Fruit fly (Drosophila melanogaster): ENCODE data around the gene CG31626.

Gene CG31626

DNA sequence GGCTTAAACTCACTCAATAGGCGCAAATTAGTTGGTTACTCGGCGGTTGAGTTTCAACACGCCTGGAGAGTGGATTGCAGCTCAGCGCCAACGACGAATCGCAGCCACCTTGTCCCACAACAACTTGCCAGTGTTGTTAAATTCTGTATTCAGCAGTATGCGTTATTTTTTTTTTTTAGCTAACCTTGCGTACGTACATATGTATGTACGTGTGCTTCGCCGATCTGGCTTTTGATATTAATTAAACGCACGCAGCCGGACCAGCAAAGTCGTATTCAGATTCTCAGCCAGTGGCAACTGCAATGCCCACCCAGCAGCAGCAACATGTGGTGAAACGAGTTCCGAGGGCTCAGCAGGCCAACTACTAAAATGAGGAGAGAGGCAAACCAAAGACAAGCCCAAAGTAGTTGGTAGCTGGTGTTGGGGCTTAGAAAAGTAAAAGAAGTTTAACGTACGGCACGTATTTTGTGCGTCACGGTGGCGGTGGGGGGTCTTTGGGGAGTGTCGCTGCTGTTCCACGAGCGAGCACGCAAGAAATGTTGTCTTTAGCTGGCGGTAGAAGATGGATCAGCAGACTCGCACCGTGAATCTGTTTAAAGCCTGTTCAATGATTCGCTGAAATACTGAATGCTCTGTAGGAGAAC is 8.7 kb upstream of the CG31626 start:
- no peak for TF ChIP-seq CG17328 (GFP tag; IDR thresholded peaks at IDR 0.05)
- peak; percentile 51 for TF ChIP-seq Med (GFP tag)
- peak; percentile 57 for TF ChIP-seq stwl (tag; optimal IDR thresholded peaks at IDR 0.05)
- TF ChIP-seq prd (optimal IDR thresholded peaks at IDR 0.05) = no peak
- no peak for TF ChIP-seq prd (GFP tag; IDR thresholded peaks at IDR 0.05)
- peak; percentile 8 for TF ChIP-seq CG12769 (tag; optimal IDR thresholded peaks at IDR 0.05)
- peak; percentile 61 for TF ChIP-seq sens (GFP tag)
- TF ChIP-seq Mad (GFP tag; optimal IDR thresholded peaks at IDR 0.05) = no peak
- TF ChIP-seq Drgx (GFP tag; IDR thresholded peaks at IDR 0.05) = peak; percentile 45; the same call in 1 of the 2 replicates
- TF ChIP-seq kni (GFP tag; optimal IDR thresholded peaks at IDR 0.05) = peak; percentile 73
- peak; percentile 76; the same call in 1 of the 4 replicates for TF ChIP-seq chinmo (GFP tag; IDR thresholded peaks at IDR 0.05; ENCODE audit: partially characterized antibody)
- TF ChIP-seq Atf6 (GFP tag; IDR thresholded peaks at IDR 0.05) = 0 out of 2 replicates have a peak, but pooled peaks have one; percentile 12
- TF ChIP-seq CG10267 (tag; optimal IDR thresholded peaks at IDR 0.05) = peak; percentile 24

- TF ChIP-seq ci (GFP tag; IDR thresholded peaks at IDR 0.05) (no peak), chinmo (GFP tag; IDR thresholded peaks at IDR 0.05; ENCODE audit: partially characterized antibody) (peak; percentile 80; the same call in 2 of the 4 replicates), pros (GFP tag; optimal IDR thresholded peaks at IDR 0.05) (peak; percentile 97), sens (GFP tag) (peak; percentile 61), Atf6 (GFP tag; IDR thresholded peaks at IDR 0.05) (0 out of 2 replicates have a peak, but pooled peaks have one; percentile 12), CG13424 (tag; optimal IDR thresholded peaks at IDR 0.05) (no peak), Xbp1 (GFP tag; optimal IDR thresholded peaks at IDR 0.05) (peak; percentile 12), z (GFP tag; IDR thresholded peaks at IDR 0.05) (peak; percentile 78), Hr78 (GFP tag; optimal IDR thresholded peaks at IDR 0.05) (peak in 1 of 2 experiments; percentile 93), HLH3B (GFP tag; IDR thresholded peaks at IDR 0.05) (no peak), chn (GFP tag; optimal IDR thresholded peaks at IDR 0.05) (peak; percentile 1), kni (GFP tag; optimal IDR thresholded peaks at IDR 0.05) (peak; percentile 82), Lim3 (GFP tag; IDR thresholded peaks at IDR 0.05) (no peak), cg (GFP tag; optimal IDR thresholded peaks at IDR 0.05) (peak; percentile 54), sd (tag; optimal IDR thresholded peaks at IDR 0.05) (peak; percentile 11), CG12769 (tag; optimal IDR thresholded peaks at IDR 0.05) (peak; percentile 54), CG7357 (GFP tag; IDR thresholded peaks at IDR 0.05) (no peak), scrt (GFP tag; optimal IDR thresholded peaks at IDR 0.05) (peak; percentile 47), ftz-f1 (GFP tag; optimal IDR thresholded peaks at IDR 0.05) (peak; percentile 43), GATAe (GFP tag; conservative IDR thresholded peaks at IDR 0.05) (no peak), Med (GFP tag) (peak; percentile 64), rib (GFP tag; IDR thresholded peaks at IDR 0.05) (peak; percentile 26; the same call in 1 of the 2 replicates), crol (GFP tag; IDR thresholded peaks at IDR 0.05) (peak; percentile 73), CG13775 (GFP tag; optimal IDR thresholded peaks at IDR 0.05) (no peak), phol (tag; optimal IDR thresholded peaks at IDR 0.05) (no peak), nerfin-1 (tag; optimal IDR thresholded peaks at IDR 0.05) (peak; percentile 69), psq (GFP tag; optimal IDR thresholded peaks at IDR 0.05) (peak; percentile 22), CG8089 (GFP tag; optimal IDR thresholded peaks at IDR 0.05) (no peak), Trl (optimal IDR thresholded peaks at IDR 0.05) (peak; percentile 25 to 47), Trl (GFP tag; optimal IDR thresholded peaks at IDR 0.05) (no peak), dan (GFP tag; IDR thresholded peaks at IDR 0.05) (no peak), CG3726 (GFP tag; IDR thresholded peaks at IDR 0.05) (no peak), lov (optimal IDR thresholded peaks at IDR 0.05) (no peak), lov (GFP tag; IDR thresholded peaks at IDR 0.05) (0 out of 3 replicates have a peak, but pooled peaks have one; percentile 63), CG3065 (GFP tag; optimal IDR thresholded peaks at IDR 0.05) (no peak), vvl (GFP tag; IDR thresholded peaks at IDR 0.05) (0 out of 2 replicates have a peak, but pooled peaks have one; percentile 15), Blimp-1 (GFP tag; optimal IDR thresholded peaks at IDR 0.05) (peak; percentile 23), tll (GFP tag; optimal IDR thresholded peaks at IDR 0.05) (peak in 1 of 2 experiments; percentile 36)
Measured at dm6 chr2L:21243964-21244466, 7.5 kb upstream of the CG31626 start.

Data from whole organism, embryonic.